Worm (Caenorhabditis elegans) whole organism, L1 larva: ENCODE data around the gene C06B3.1.

Experiments used
- aly-2 ChIP-seq: fragments of 150-350 bp; optimal IDR thresholded peaks from 2 replicates; lab custom pipeline; 2014; ENCODE audit warnings: missing biosample characterization, missing genetic modification characterization
- ama-1 ChIP-seq: fragments of 150-350 bp; optimal IDR thresholded peaks from 2 replicates; lab custom pipeline; 2014
- ceh-8 ChIP-seq: fragments of 200-800 bp; sonication (Bioruptor generic); optimal IDR thresholded peaks from 2 replicates; lab custom pipeline; 2018; ENCODE audit warnings: mild to moderate bottlenecking, missing genetic modification characterization, moderate library complexity, missing compliant biosample characterization
- egl-27 ChIP-seq, 2 experiments: fragments of 150-350 bp in 1 of 2; sonication (generic microtip); optimal IDR thresholded peaks; 3 replicates each; lab custom pipeline; 2017 to 2018; ENCODE audit warnings: missing biosample characterization in 2 of 2, missing genetic modification characterization in 2 of 2, missing genetic modification reagents in 2 of 2
- lir-3 ChIP-seq: sonication (generic microtip); optimal IDR thresholded peaks from 2 replicates; lab custom pipeline; 2016; ENCODE audit warnings: mild to moderate bottlenecking, missing genetic modification characterization, moderate library complexity, missing compliant biosample characterization; ENCODE audit not compliant: poor library complexity
- nhr-11 ChIP-seq: fragments of 150-350 bp; optimal IDR thresholded peaks from 2 replicates; lab custom pipeline; 2014; ENCODE audit warnings: missing biosample characterization, missing genetic modification characterization
- nhr-12 ChIP-seq: sonication (generic microtip); optimal IDR thresholded peaks from 2 replicates; lab custom pipeline; 2017; ENCODE audit warnings: missing biosample characterization, missing genetic modification characterization
- nhr-76 ChIP-seq: sonication (generic microtip); optimal IDR thresholded peaks from 2 replicates; lab custom pipeline; 2017; ENCODE audit warnings: missing biosample characterization, missing genetic modification characterization
- nhr-85 ChIP-seq: sonication (generic microtip); peaks from one replicate; lab custom pipeline; 2016; ENCODE audit warnings: missing genetic modification characterization, inconsistent platforms, missing compliant biosample characterization
- xbp-1 ChIP-seq: sonication (generic microtip); optimal IDR thresholded peaks from 2 replicates; lab custom pipeline; 2016; ENCODE audit warnings: missing genetic modification characterization, missing compliant biosample characterization
- zag-1 ChIP-seq: fragments of 150-350 bp; optimal IDR thresholded peaks from 2 replicates; lab custom pipeline; 2014; ENCODE audit warnings: missing biosample characterization, missing genetic modification characterization
- ztf-11 ChIP-seq, 2 experiments: sonication (generic microtip); optimal IDR thresholded peaks; 2 replicates each; lab custom pipeline; 2016 to 2017; ENCODE audit warnings: missing genetic modification characterization in 2 of 2, missing biosample characterization in 1 of 2, missing compliant biosample characterization in 1 of 2
- ztf-4 ChIP-seq: fragments of 150-350 bp; optimal IDR thresholded peaks from 2 replicates; lab custom pipeline; 2014; ENCODE audit warnings: missing biosample characterization, missing genetic modification characterization

ce11 chrV:13931952-13932351, 29.4 kb downstream of the C06B3.1 start:
- TF ChIP-seq ztf-11 (tag; optimal IDR thresholded peaks at IDR 0.05; lab: Kevin White, UChicago) (no peak), nhr-11 (tag; lab: Kevin White, UChicago) (no peak), xbp-1 (tag; lab: Kevin White, UChicago) (no peak), ama-1 (lab: Kevin White, UChicago) (no peak), egl-27 (tag; optimal IDR thresholded peaks at IDR 0.05; lab: Kevin White, UChicago) (no peak), nhr-85 (no peak), nhr-12 (tag; lab: Kevin White, UChicago) (no peak), zag-1 (tag; lab: Kevin White, UChicago) (no peak), lir-3 (tag; lab: Kevin White, UChicago) (no peak), nhr-76 (tag; lab: Kevin White, UChicago) (no peak), ztf-4 (tag; lab: Kevin White, UChicago) (no peak), ceh-8 (no peak), aly-2 (tag; lab: Kevin White, UChicago) (no peak)
